Worm (Caenorhabditis elegans): ENCODE results near the gene hic-1.

The hic-1 gene

ce11 chrX:6638985-6639573, 40.4 kb upstream of the hic-1 start:
- TF ChIP-seq ceh-43 (GFP tag; optimal IDR thresholded peaks at IDR 0.05) (no peak), nhr-28 (tag; optimal IDR thresholded peaks at IDR 0.05) (no peak), unc-39 (tag; optimal IDR thresholded peaks at IDR 0.05) (no peak), nhr-76 (tag; optimal IDR thresholded peaks at IDR 0.05) (no peak), unc-120 (tag; optimal IDR thresholded peaks at IDR 0.05; ENCODE audit: poor library complexity, severe bottlenecking) (no peak), flh-1 (GFP tag; optimal IDR thresholded peaks at IDR 0.05) (no peak), elt-3 (tag; optimal IDR thresholded peaks at IDR 0.05) (no peak), elt-1 (tag; optimal IDR thresholded peaks at IDR 0.05; ENCODE audit: borderline replicate concordance, insufficient read depth) (no peak), ztf-11 (tag; optimal IDR thresholded peaks at IDR 0.05) (no peak), ceh-83 (GFP tag; optimal IDR thresholded peaks at IDR 0.05) (no peak), bed-3 (GFP tag; optimal IDR thresholded peaks at IDR 0.05) (no peak), lin-13 (tag; optimal IDR thresholded peaks at IDR 0.05) (no peak), ham-2 (GFP tag; optimal IDR thresholded peaks at IDR 0.05) (no peak), cnd-1 (tag; optimal IDR thresholded peaks at IDR 0.05) (no peak), blmp-1 (tag; optimal IDR thresholded peaks at IDR 0.05) (no peak), drap-1 (GFP tag; optimal IDR thresholded peaks at IDR 0.05) (no peak), ces-1 (GFP tag; optimal IDR thresholded peaks at IDR 0.05) (no peak), snpc-4 (tag; optimal IDR thresholded peaks at IDR 0.05) (no peak), lin-32 (GFP tag; optimal IDR thresholded peaks at IDR 0.05) (no peak)

ce11 chrX:6637933-6638332, 39.3 kb upstream of the hic-1 start:
- TF ChIP-seq M03D4.4 (tag; optimal IDR thresholded peaks at IDR 0.05), result no peak
- no peak for TF ChIP-seq sem-2 (GFP tag; optimal IDR thresholded peaks at IDR 0.05)
- no peak for TF ChIP-seq cnd-1 (tag; optimal IDR thresholded peaks at IDR 0.05)
- no peak for TF ChIP-seq mep-1 (tag; optimal IDR thresholded peaks at IDR 0.05)
- no peak for TF ChIP-seq flh-1 (GFP tag; optimal IDR thresholded peaks at IDR 0.05)
- TF ChIP-seq unc-39 (tag; optimal IDR thresholded peaks at IDR 0.05), result no peak
- no peak for TF ChIP-seq unc-62 (GFP tag; optimal IDR thresholded peaks at IDR 0.05)

- no peak for TF ChIP-seq elt-1 (tag; optimal IDR thresholded peaks at IDR 0.05; ENCODE audit: borderline replicate concordance, insufficient read depth)
These were observed 36.5 kb upstream of the hic-1 start, which contains the start of gene aexr-1 for ce11 chrX:6635173-6635572. TSS of gene aexr-1 (minus strand) at chrX:6635273.

- no peak for TF ChIP-seq blmp-1 (tag; optimal IDR thresholded peaks at IDR 0.05)
These were observed 32.8 kb upstream of the hic-1 start, which contains the start of gene aexr-2 for ce11 chrX:6631437-6631836. TSS of gene aexr-2 (minus strand) at chrX:6631537.

- no peak for TF ChIP-seq ceh-83 (GFP tag; optimal IDR thresholded peaks at IDR 0.05)
- TF ChIP-seq lin-13 (tag; optimal IDR thresholded peaks at IDR 0.05), result no peak
- no peak for TF ChIP-seq M03D4.4 (tag; optimal IDR thresholded peaks at IDR 0.05)
These were observed 32.0 kb upstream of the hic-1 start for ce11 chrX:6630645-6631044.

ce11 chrX:6625275-6625674, 26.6 kb upstream of the hic-1 start:
- TF ChIP-seq ceh-39 (tag; optimal IDR thresholded peaks at IDR 0.05) (peak; percentile 16), sem-2 (GFP tag; optimal IDR thresholded peaks at IDR 0.05) (no peak), pha-4 (tag; optimal IDR thresholded peaks at IDR 0.05) (no peak), nhr-12 (tag; optimal IDR thresholded peaks at IDR 0.05) (peak; percentile 4), drap-1 (GFP tag; optimal IDR thresholded peaks at IDR 0.05) (peak; percentile 32), lin-32 (GFP tag; optimal IDR thresholded peaks at IDR 0.05) (peak; percentile 34), nhr-2 (tag; optimal IDR thresholded peaks at IDR 0.05) (peak; percentile 77)

ce11 chrX:6622552-6623236, 24.1 kb upstream of the hic-1 start, which contains the start of gene clec-266:
TSS of gene clec-266 (minus strand) at chrX:6622915.
- no peak for TF ChIP-seq nhr-237 (tag; optimal IDR thresholded peaks at IDR 0.05)
- TF ChIP-seq bed-3 (GFP tag; optimal IDR thresholded peaks at IDR 0.05), result no peak
- TF ChIP-seq lin-32 (GFP tag; optimal IDR thresholded peaks at IDR 0.05), result no peak
- no peak for TF ChIP-seq flh-1 (GFP tag; optimal IDR thresholded peaks at IDR 0.05)
- no peak for TF ChIP-seq ceh-83 (GFP tag; optimal IDR thresholded peaks at IDR 0.05)
- peak; percentile 63 for TF ChIP-seq unc-39 (tag; optimal IDR thresholded peaks at IDR 0.05)
- TF ChIP-seq blmp-1 (tag; optimal IDR thresholded peaks at IDR 0.05), result no peak
- no peak for TF ChIP-seq snpc-4 (tag; optimal IDR thresholded peaks at IDR 0.05)
- no peak for TF ChIP-seq ztf-11 (tag; optimal IDR thresholded peaks at IDR 0.05)
- peak; percentile 18 for TF ChIP-seq ceh-43 (GFP tag; optimal IDR thresholded peaks at IDR 0.05)
- TF ChIP-seq mab-5 (tag; optimal IDR thresholded peaks at IDR 0.05), result no peak
- TF ChIP-seq mep-1 (tag; optimal IDR thresholded peaks at IDR 0.05), result no peak
- no peak for TF ChIP-seq tbx-8 (GFP tag; optimal IDR thresholded peaks at IDR 0.05)
- no peak for TF ChIP-seq ces-1 (GFP tag; optimal IDR thresholded peaks at IDR 0.05)
- TF ChIP-seq sptf-1 (tag; optimal IDR thresholded peaks at IDR 0.05), result no peak
- no peak for TF ChIP-seq elt-3 (tag; optimal IDR thresholded peaks at IDR 0.05)
- TF ChIP-seq hlh-1 (tag; optimal IDR thresholded peaks at IDR 0.05), result no peak
- no peak for TF ChIP-seq mls-2 (tag; optimal IDR thresholded peaks at IDR 0.05)
- TF ChIP-seq ceh-39 (tag; optimal IDR thresholded peaks at IDR 0.05), result peak; percentile 36
- TF ChIP-seq sem-2 (GFP tag; optimal IDR thresholded peaks at IDR 0.05), result no peak
- no peak for TF ChIP-seq nhr-28 (tag; optimal IDR thresholded peaks at IDR 0.05)
- no peak for TF ChIP-seq lsy-2 (tag; optimal IDR thresholded peaks at IDR 0.05)
- no peak for TF ChIP-seq nhr-76 (tag; optimal IDR thresholded peaks at IDR 0.05)
- TF ChIP-seq cnd-1 (tag; optimal IDR thresholded peaks at IDR 0.05), result no peak
- no peak for TF ChIP-seq M03D4.4 (tag; optimal IDR thresholded peaks at IDR 0.05)
